Fruit fly (Drosophila melanogaster): ENCODE results near the gene CG17129.
A peak's percentile ranks its signal among the peaks of the same experiment; 100 is the strongest.

CG17129 gene

dm6 chr3L:637329-638030 is 42.6 kb downstream of the CG17129 start (continued):
- TF ChIP-seq knrl (GFP tag; IDR thresholded peaks at IDR 0.05; ENCODE audit: partially characterized antibody) (no peak), CG3065 (GFP tag; optimal IDR thresholded peaks at IDR 0.05) (no peak), zen (tag; optimal IDR thresholded peaks at IDR 0.05) (no peak), CG7556 (GFP tag; optimal IDR thresholded peaks at IDR 0.05) (no peak), cwo (GFP tag; optimal IDR thresholded peaks at IDR 0.05) (peak; percentile 79), shn (GFP tag; optimal IDR thresholded peaks at IDR 0.05) (no peak), Sox102F (GFP tag; optimal IDR thresholded peaks at IDR 0.05) (peak; percentile 11), Gug (GFP tag; IDR thresholded peaks at IDR 0.05) (no peak), tx (GFP tag; optimal IDR thresholded peaks at IDR 0.05) (no peak), exex (tag; optimal IDR thresholded peaks at IDR 0.05) (peak; percentile 72), CG9215 (GFP tag; IDR thresholded peaks at IDR 0.05) (no peak), corto (GFP tag; optimal IDR thresholded peaks at IDR 0.05) (no peak), D19B (GFP tag; optimal IDR thresholded peaks at IDR 0.05) (peak; percentile 58), B-H1 (GFP tag; IDR thresholded peaks at IDR 0.05) (no peak), H15 (GFP tag; IDR thresholded peaks at IDR 0.05) (no peak), CG2120 (GFP tag; optimal IDR thresholded peaks at IDR 0.05) (no peak)

dm6 chr3L:636434-636833 is 43.7 kb downstream of the CG17129 start:
- TF ChIP-seq Myb (GFP tag; optimal IDR thresholded peaks at IDR 0.05) (peak; percentile 2), Abd-B (GFP tag; optimal IDR thresholded peaks at IDR 0.05) (peak; percentile 15), CG4404 (GFP tag; IDR thresholded peaks at IDR 0.05) (peak; percentile 63), Camta (GFP tag; optimal IDR thresholded peaks at IDR 0.05) (peak; percentile 16), CG30431 (GFP tag; optimal IDR thresholded peaks at IDR 0.05) (peak; percentile 59), hb (GFP tag; IDR thresholded peaks at IDR 0.05; ENCODE audit: partially characterized antibody) (no peak), CG10462 (GFP tag; optimal IDR thresholded peaks at IDR 0.05) (peak; percentile 3), CG31365 (tag; optimal IDR thresholded peaks at IDR 0.05) (no peak), chn (GFP tag; optimal IDR thresholded peaks at IDR 0.05) (peak; percentile 57), CG15011 (GFP tag; optimal IDR thresholded peaks at IDR 0.05) (no peak), CG6813 (GFP tag; optimal IDR thresholded peaks at IDR 0.05) (peak; percentile 50), croc (GFP tag; conservative IDR thresholded peaks at IDR 0.05) (peak; percentile 50), z (GFP tag; IDR thresholded peaks at IDR 0.05) (no peak), CG11695 (GFP tag; IDR thresholded peaks at IDR 0.05) (0 out of 3 replicates have a peak, but pooled peaks have one; percentile 25), NC2β (GFP tag; optimal IDR thresholded peaks at IDR 0.05) (peak; percentile 64), ken (GFP tag; IDR thresholded peaks at IDR 0.05) (peak; percentile 67; the same call in 2 of the 3 replicates), CG3726 (GFP tag; IDR thresholded peaks at IDR 0.05) (0 out of 3 replicates have a peak, but pooled peaks have one; percentile 54), CG9609 (GFP tag; optimal IDR thresholded peaks at IDR 0.05) (peak; percentile 27), Atf-2 (GFP tag; optimal IDR thresholded peaks at IDR 0.05) (peak; percentile 29), CG7357 (GFP tag; IDR thresholded peaks at IDR 0.05) (peak; percentile 51; the same call in 2 of the 3 replicates), CG8089 (GFP tag; optimal IDR thresholded peaks at IDR 0.05) (peak; percentile 37), nom (GFP tag; optimal IDR thresholded peaks at IDR 0.05) (no peak), B-H2 (GFP tag; optimal IDR thresholded peaks at IDR 0.05) (no peak), Asciz (GFP tag; optimal IDR thresholded peaks at IDR 0.05) (peak; percentile 58), disco-r (GFP tag; optimal IDR thresholded peaks at IDR 0.05) (no peak), CG10654 (GFP tag; optimal IDR thresholded peaks at IDR 0.05) (peak; percentile 33), CG6254 (GFP tag; optimal IDR thresholded peaks at IDR 0.05) (peak; percentile 59), CG2199 (GFP tag; IDR thresholded peaks at IDR 0.05) (0 out of 3 replicates have a peak, but pooled peaks have one; percentile 7), CG34224 (GFP tag; IDR thresholded peaks at IDR 0.05; ENCODE audit: partially characterized antibody) (no peak), NFAT (GFP tag; IDR thresholded peaks at IDR 0.05) (no peak), CG7745 (tag; optimal IDR thresholded peaks at IDR 0.05) (no peak), Ets65A (GFP tag) (peak; percentile 3), TFAM (GFP tag; optimal IDR thresholded peaks at IDR 0.05) (no peak), zf30C (GFP tag; optimal IDR thresholded peaks at IDR 0.05) (no peak)
